Worm (Caenorhabditis elegans) whole organism, young adult: ENCODE results near the gene F29B9.1.

Experiments
- B0261.1 ChIP-seq: sonication (generic microtip); optimal IDR thresholded peaks from 2 replicates; lab custom pipeline; 2016; ENCODE audit warnings: mild to moderate bottlenecking, missing genetic modification characterization, moderate library complexity, missing compliant biosample characterization
- B0336.3 ChIP-seq: fragments of 200-800 bp; sonication (Bioruptor generic); IDR thresholded peaks from 2 replicates; pipeline ENCODE4 v1.3.6; 2022; ENCODE audit warnings: missing genetic modification characterization, missing compliant biosample characterization
- C06A6.2 ChIP-seq: fragments of 200-800 bp; sonication (Bioruptor generic); conservative IDR thresholded peaks from 2 replicates; pipeline ENCODE4 v1.3.6; 2022; ENCODE audit warnings: missing genetic modification characterization, missing compliant biosample characterization
- C17E4.6 ChIP-seq: fragments of 200-800 bp; sonication (Bioruptor generic); IDR thresholded peaks from 2 replicates; pipeline ENCODE4 v1.3.6; 2022; ENCODE audit warnings: missing genetic modification reagents, missing genetic modification characterization, missing compliant biosample characterization
- F10E7.11 ChIP-seq: sonication (generic microtip); optimal IDR thresholded peaks from 2 replicates; lab custom pipeline; 2017; ENCODE audit warnings: mild to moderate bottlenecking, missing genetic modification characterization, moderate library complexity, missing compliant biosample characterization
- F52B5.7 ChIP-seq: sonication (generic microtip); optimal IDR thresholded peaks from 2 replicates; lab custom pipeline; 2016; ENCODE audit warnings: mild to moderate bottlenecking, missing genetic modification characterization, missing compliant biosample characterization
- F57C9.4 ChIP-seq: sonication (generic microtip); optimal IDR thresholded peaks from 2 replicates; lab custom pipeline; 2017; ENCODE audit warnings: mild to moderate bottlenecking, missing genetic modification characterization, missing compliant biosample characterization
- T26A5.8 ChIP-seq: sonication (generic microtip); optimal IDR thresholded peaks from 2 replicates; lab custom pipeline; 2016; ENCODE audit warnings: missing genetic modification characterization, missing compliant biosample characterization
- Y53G8AR.9 ChIP-seq: fragments of 200-800 bp; sonication (Bioruptor generic); conservative IDR thresholded peaks from 2 replicates; pipeline ENCODE4 v1.3.6; 2022; ENCODE audit warnings: missing genetic modification reagents, missing genetic modification characterization, missing compliant biosample characterization
- Y56A3A.18 ChIP-seq: fragments of 200-800 bp; sonication (Bioruptor generic); IDR thresholded peaks from 2 replicates; pipeline ENCODE4 v1.3.6; 2022; ENCODE audit warnings: missing genetic modification reagents, missing genetic modification characterization, missing compliant biosample characterization
- akir-1 ChIP-seq: fragments of 200-800 bp; sonication (Bioruptor generic); optimal IDR thresholded peaks from 2 replicates; lab custom pipeline; 2018; ENCODE audit warnings: mild to moderate bottlenecking, missing genetic modification characterization, moderate library complexity, missing compliant biosample characterization
- aptf-2 ChIP-seq: fragments of 200-800 bp; sonication (Bioruptor generic); conservative IDR thresholded peaks from 2 replicates; pipeline ENCODE4 v1.3.6; 2022; ENCODE audit warnings: missing genetic modification reagents, missing genetic modification characterization, missing compliant biosample characterization
- aptf-3 ChIP-seq: fragments of 200-800 bp; sonication (Bioruptor generic); IDR thresholded peaks from 2 replicates; pipeline ENCODE4 v1.3.6; 2022; ENCODE audit warnings: missing genetic modification characterization, missing compliant biosample characterization
- athp-1 ChIP-seq: sonication (generic microtip); optimal IDR thresholded peaks from 2 replicates; lab custom pipeline; 2017; ENCODE audit warnings: mild to moderate bottlenecking, missing genetic modification characterization, missing compliant biosample characterization
- attf-6 ChIP-seq: fragments of 200-800 bp; sonication (Bioruptor generic); IDR thresholded peaks from 2 replicates; pipeline ENCODE4 v1.3.6; 2022; ENCODE audit warnings: missing genetic modification reagents, missing genetic modification characterization, missing compliant biosample characterization
- ceh-58 ChIP-seq: fragments of 200-800 bp; sonication (Bioruptor generic); IDR thresholded peaks from 2 replicates; pipeline ENCODE4 v1.3.6; 2022; ENCODE audit warnings: missing genetic modification characterization, missing compliant biosample characterization
- ceh-79 ChIP-seq: sonication (generic microtip); optimal IDR thresholded peaks from 2 replicates; lab custom pipeline; 2017; ENCODE audit warnings: mild to moderate bottlenecking, missing genetic modification characterization, missing compliant biosample characterization
- chd-7 ChIP-seq: sonication (generic microtip); optimal IDR thresholded peaks from 2 replicates; lab custom pipeline; 2016; ENCODE audit warnings: mild to moderate bottlenecking, missing genetic modification characterization, moderate library complexity, missing compliant biosample characterization
- dox-1 ChIP-seq: fragments of 200-800 bp; sonication (Bioruptor generic); IDR thresholded peaks from 2 replicates; pipeline ENCODE4 v1.3.6; 2022; ENCODE audit warnings: missing genetic modification reagents, missing genetic modification characterization, missing compliant biosample characterization
- dpl-1 ChIP-seq: fragments of 150-350 bp; optimal IDR thresholded peaks from 2 replicates; lab custom pipeline; 2014; ENCODE audit warnings: missing biosample characterization, missing genetic modification reagents, missing genetic modification characterization
- hlh-12 ChIP-seq: sonication (generic microtip); optimal IDR thresholded peaks from 2 replicates; lab custom pipeline; 2016; ENCODE audit warnings: missing genetic modification characterization, missing compliant biosample characterization
- hlh-26 ChIP-seq: fragments of 200-800 bp; sonication (Bioruptor generic); conservative IDR thresholded peaks from 2 replicates; pipeline ENCODE4 v1.3.6; 2022; ENCODE audit warnings: missing genetic modification reagents, missing genetic modification characterization, missing compliant biosample characterization
- hrde-1 ChIP-seq: sonication (generic microtip); optimal IDR thresholded peaks from 2 replicates; lab custom pipeline; 2016; ENCODE audit warnings: missing genetic modification characterization, mild to moderate bottlenecking, missing compliant biosample characterization, moderate library complexity, missing genotype, missing genetic modification reagents, borderline replicate concordance
- let-526 ChIP-seq: fragments of 200-800 bp; sonication (Bioruptor generic); IDR thresholded peaks from 2 replicates; pipeline ENCODE4 v1.3.6; 2022; ENCODE audit warnings: missing genetic modification reagents, missing genetic modification characterization, missing compliant biosample characterization
- lin-35 ChIP-seq, 3 experiments: fragments of 150-350 bp in 2 of 3; sonication (generic microtip) in 1 of 3; optimal IDR thresholded peaks; 2 replicates each; lab custom pipeline; 2014 to 2018; ENCODE audit warnings: missing biosample characterization in 3 of 3, missing genetic modification characterization in 3 of 3, missing genetic modification reagents in 3 of 3
- madf-6 ChIP-seq: fragments of 200-800 bp; sonication (Bioruptor generic); IDR thresholded peaks from 2 replicates; pipeline ENCODE4 v1.3.6; 2022; ENCODE audit warnings: missing genetic modification reagents, missing genetic modification characterization, missing compliant biosample characterization
- madf-8 ChIP-seq: fragments of 200-800 bp; sonication (Bioruptor generic); conservative IDR thresholded peaks from 2 replicates; pipeline ENCODE4 v1.3.6; 2022; ENCODE audit warnings: missing genetic modification reagents, missing genetic modification characterization, missing compliant biosample characterization
- mxl-1 ChIP-seq: sonication (generic microtip); optimal IDR thresholded peaks from 2 replicates; lab custom pipeline; 2016; ENCODE audit warnings: missing genetic modification characterization, missing compliant biosample characterization
- nfyb-1 ChIP-seq: fragments of 200-800 bp; sonication (Bioruptor generic); IDR thresholded peaks from 2 replicates; pipeline ENCODE4 v1.3.6; 2022; ENCODE audit warnings: missing genetic modification reagents, missing genetic modification characterization, missing compliant biosample characterization
- nhr-90 ChIP-seq: sonication (generic microtip); optimal IDR thresholded peaks from 2 replicates; lab custom pipeline; 2016; ENCODE audit warnings: missing genotype, mild to moderate bottlenecking, missing genetic modification characterization, missing compliant biosample characterization
- pha-4 ChIP-seq: fragments of 150-350 bp; sonication (generic microtip); optimal IDR thresholded peaks from 2 replicates; lab custom pipeline; 2014; ENCODE audit warnings: missing biosample characterization, missing genetic modification reagents, missing genetic modification characterization
- rcor-1 ChIP-seq: fragments of 200-800 bp; sonication (Bioruptor generic); IDR thresholded peaks from 2 replicates; pipeline ENCODE4 v1.3.6; 2022; ENCODE audit warnings: missing genetic modification reagents, missing genetic modification characterization, missing compliant biosample characterization
- rec-8 ChIP-seq, 2 experiments: sonication (generic microtip); optimal IDR thresholded peaks; 2 replicates each; lab custom pipeline; 2016; ENCODE audit warnings: mild to moderate bottlenecking in 2 of 2, missing genetic modification characterization in 2 of 2, missing genetic modification reagents in 2 of 2, missing genotype in 2 of 2, missing biosample characterization in 1 of 2, missing compliant biosample characterization in 1 of 2, moderate library complexity in 1 of 2
- snpc-1.1 ChIP-seq: sonication (generic microtip); optimal IDR thresholded peaks from 2 replicates; lab custom pipeline; 2017; ENCODE audit warnings: missing genetic modification characterization, mild to moderate bottlenecking, missing compliant biosample characterization, antibody characterized with exemption, moderate library complexity, missing genotype, missing genetic modification reagents; ENCODE audit not compliant: insufficient read depth
- snpc-1.3 ChIP-seq: sonication (generic microtip); optimal IDR thresholded peaks from 2 replicates; lab custom pipeline; 2017; ENCODE audit warnings: missing genetic modification characterization, mild to moderate bottlenecking, missing compliant biosample characterization, antibody characterized with exemption, moderate library complexity, missing genotype, missing genetic modification reagents; ENCODE audit not compliant: insufficient read depth
- snpc-3.4 ChIP-seq: sonication (generic microtip); optimal IDR thresholded peaks from 2 replicates; lab custom pipeline; 2017; ENCODE audit warnings: missing genetic modification characterization, mild to moderate bottlenecking, missing compliant biosample characterization, antibody characterized with exemption, moderate library complexity, missing genotype, missing genetic modification reagents
- snpc-4 ChIP-seq, 5 experiments: fragments of 150-350 bp in 1 of 5; sonication (generic microtip) in 4 of 5; optimal IDR thresholded peaks; 2 replicates each; lab custom pipeline; 2014 to 2018; ENCODE audit warnings: missing genetic modification characterization in 5 of 5, missing biosample characterization in 3 of 5, antibody characterized with exemption in 2 of 5, mild to moderate bottlenecking in 2 of 5, missing compliant biosample characterization in 2 of 5, missing genotype in 2 of 5, moderate library complexity in 2 of 5, missing genetic modification reagents in 1 of 5
- sptf-2 ChIP-seq: fragments of 200-800 bp; sonication (Bioruptor generic); optimal IDR thresholded peaks from 2 replicates; lab custom pipeline; 2018; ENCODE audit warnings: mild to moderate bottlenecking, missing genetic modification characterization, missing compliant biosample characterization
- tlf-1 ChIP-seq: fragments of 200-800 bp; sonication (Bioruptor generic); optimal IDR thresholded peaks from 2 replicates; lab custom pipeline; 2018; ENCODE audit warnings: mild to moderate bottlenecking, missing genetic modification characterization, missing compliant biosample characterization
- xnd-1 ChIP-seq: sonication (generic microtip); optimal IDR thresholded peaks from 2 replicates; lab custom pipeline; 2016; ENCODE audit warnings: missing genotype, missing genetic modification reagents, missing genetic modification characterization, missing compliant biosample characterization
- ztf-18 ChIP-seq: sonication (generic microtip); optimal IDR thresholded peaks from 2 replicates; lab custom pipeline; 2016; ENCODE audit warnings: missing genotype, mild to moderate bottlenecking, missing genetic modification characterization, missing compliant biosample characterization
- ztf-22 ChIP-seq: fragments of 200-800 bp; sonication (Bioruptor generic); optimal IDR thresholded peaks from 2 replicates; lab custom pipeline; 2018; ENCODE audit warnings: mild to moderate bottlenecking, missing genetic modification characterization, moderate library complexity, missing compliant biosample characterization
- ztf-28 ChIP-seq: fragments of 200-800 bp; sonication (Bioruptor generic); IDR thresholded peaks from 2 replicates; pipeline ENCODE4 v1.3.6; 2022; ENCODE audit warnings: missing genetic modification reagents, missing genetic modification characterization, missing compliant biosample characterization
- ztf-6 ChIP-seq: fragments of 200-800 bp; sonication (Bioruptor generic); IDR thresholded peaks from 2 replicates; pipeline ENCODE4 v1.3.6; 2022; ENCODE audit warnings: missing genetic modification reagents, missing genetic modification characterization, missing compliant biosample characterization

Gene F29B9.1

ce11 chrIV:4659277-4659676 is 5.9 kb upstream of the F29B9.1 start, which contains the start of gene mrps-21 (continued):
- no peak for TF ChIP-seq dpl-1 (GFP tag; lab: Kevin White, UChicago)
- TF ChIP-seq snpc-4 (GFP tag; optimal IDR thresholded peaks at IDR 0.05; lab: Kevin White, UChicago): peak; percentile 1
- TF ChIP-seq snpc-4 (tag; optimal IDR thresholded peaks at IDR 0.05; lab: Kevin White, UChicago): no peak
- TF ChIP-seq F57C9.4 (tag; lab: Kevin White, UChicago): no peak
- no peak for TF ChIP-seq sptf-2 (GFP tag; lab: Kevin White, UChicago)
- TF ChIP-seq ztf-18 (tag; lab: Kevin White, UChicago): no peak
- TF ChIP-seq pha-4: no peak

- TF ChIP-seq ceh-58 (GFP tag; lab: Robert Waterston, UW): no peak
- TF ChIP-seq aptf-3: no peak
- no peak for TF ChIP-seq hlh-26 (GFP tag; lab: Robert Waterston, UW)
- peak; percentile 82; the same call in 1 of the 2 replicates for TF ChIP-seq C17E4.6 (GFP tag; lab: Robert Waterston, UW)
- TF ChIP-seq ztf-6 (GFP tag; lab: Robert Waterston, UW): no peak
- TF ChIP-seq ztf-28 (GFP tag; lab: Robert Waterston, UW): peak; percentile 88; the same call in 1 of the 2 replicates
- peak; percentile 86 for TF ChIP-seq rcor-1 (GFP tag; lab: Robert Waterston, UW)
- TF ChIP-seq nhr-90: peak; percentile 17
- no peak for TF ChIP-seq attf-6
- peak; percentile 46; the same call in 1 of the 2 replicates for TF ChIP-seq let-526 (GFP tag; lab: Robert Waterston, UW)
- TF ChIP-seq nfyb-1 (GFP tag; lab: Robert Waterston, UW): peak; percentile 89
- TF ChIP-seq aptf-2: peak; percentile 76
- TF ChIP-seq akir-1: peak; percentile 85
- TF ChIP-seq athp-1 (tag; lab: Kevin White, UChicago): peak; percentile 88
- TF ChIP-seq ztf-22 (GFP tag; lab: Kevin White, UChicago): no peak
- no peak for TF ChIP-seq F52B5.7
- peak; percentile 13 for TF ChIP-seq B0261.1
- no peak for TF ChIP-seq F10E7.11
- TF ChIP-seq tlf-1 (GFP tag; lab: Kevin White, UChicago): peak; percentile 86
- TF ChIP-seq B0336.3 (GFP tag; lab: Robert Waterston, UW): peak; percentile 89
- peak; percentile 77 for TF ChIP-seq C06A6.2 (GFP tag; lab: Robert Waterston, UW)
- peak; percentile 68 for TF ChIP-seq chd-7 (tag; lab: Kevin White, UChicago)
- TF ChIP-seq dox-1 (GFP tag; lab: Robert Waterston, UW): peak; percentile 96
- TF ChIP-seq T26A5.8: no peak
- peak; percentile 50 for TF ChIP-seq xnd-1 (tag; lab: Kevin White, UChicago)
- TF ChIP-seq mxl-1 (tag; lab: Kevin White, UChicago): no peak
- no peak for TF ChIP-seq ceh-79 (tag; lab: Kevin White, UChicago)
- no peak for TF ChIP-seq hlh-12 (tag; lab: Kevin White, UChicago)
- peak; percentile 89 for TF ChIP-seq Y53G8AR.9 (GFP tag; lab: Robert Waterston, UW)
- TF ChIP-seq lin-35 (GFP tag; optimal IDR thresholded peaks at IDR 0.05; lab: Kevin White, UChicago): peak in 1 of 3 experiments; percentile 67
- no peak for TF ChIP-seq Y56A3A.18
- TF ChIP-seq dpl-1 (GFP tag; lab: Kevin White, UChicago): no peak
- TF ChIP-seq rec-8 (tag; optimal IDR thresholded peaks at IDR 0.05; lab: Kevin White, UChicago): peak in 1 of 2 experiments; percentile 4
- peak; percentile 87 for TF ChIP-seq madf-6 (GFP tag; lab: Robert Waterston, UW)
- peak; percentile 84 for TF ChIP-seq snpc-3.4
- peak; percentile 55 for TF ChIP-seq madf-8
- no peak for TF ChIP-seq snpc-1.1 (tag; lab: Kevin White, UChicago)
- no peak for TF ChIP-seq hrde-1
- TF ChIP-seq snpc-1.3: peak; percentile 50
Observed at ce11 chrIV:4660151-4661041, 4.8 kb upstream of the F29B9.1 start, which contains the start of the genes F29B9.11 and jmjd-1.2. F29B9.11 (minus strand) TSS chrIV:4660201. jmjd-1.2 (plus strand) TSS chrIV:4660991.
